Worm (Caenorhabditis elegans) whole organism, mixed stage, embryonic: Measurements from ENCODE around the gene skr-15.
"Not testable (repeated sequence)": the region's sequence is repeated elsewhere in the genome, so short reads cannot be mapped to it uniquely, and the experiment has no call there.

Experiments
- flh-1 ChIP-seq: fragments of 200-800 bp; sonication (Bioruptor generic); optimal IDR thresholded peaks from 2 replicates; lab custom pipeline; 2018; ENCODE audit warnings: mild to moderate bottlenecking, missing genetic modification characterization, moderate library complexity, missing compliant biosample characterization
- lin-13 ChIP-seq: fragments of 150-350 bp; optimal IDR thresholded peaks from 2 replicates; lab custom pipeline; 2014; ENCODE audit warnings: missing biosample characterization, missing genetic modification characterization
- lin-32 ChIP-seq: fragments of 200-800 bp; sonication (Bioruptor generic); optimal IDR thresholded peaks from 2 replicates; lab custom pipeline; 2018; ENCODE audit warnings: mild to moderate bottlenecking, missing genetic modification characterization, missing compliant biosample characterization
- lsy-2 ChIP-seq: fragments of 150-350 bp; optimal IDR thresholded peaks from 2 replicates; lab custom pipeline; 2014; ENCODE audit warnings: missing biosample characterization, missing genetic modification characterization
- mab-5 ChIP-seq: fragments of 150-350 bp; optimal IDR thresholded peaks from 2 replicates; lab custom pipeline; 2014; ENCODE audit warnings: missing biosample characterization, missing genetic modification characterization
- mep-1 ChIP-seq: fragments of 150-350 bp; optimal IDR thresholded peaks from 2 replicates; lab custom pipeline; 2017; ENCODE audit warnings: missing biosample characterization, missing genetic modification reagents, missing genetic modification characterization, inconsistent platforms
- nhr-12 ChIP-seq: fragments of 150-350 bp; optimal IDR thresholded peaks from 2 replicates; lab custom pipeline; 2014; ENCODE audit warnings: missing biosample characterization, missing genetic modification characterization
- nhr-237 ChIP-seq: fragments of 150-350 bp; optimal IDR thresholded peaks from 2 replicates; lab custom pipeline; 2014; ENCODE audit warnings: missing biosample characterization, missing genetic modification characterization
- pha-4 ChIP-seq: fragments of 150-350 bp; optimal IDR thresholded peaks from 2 replicates; lab custom pipeline; 2018; ENCODE audit warnings: missing biosample characterization, missing genetic modification reagents, missing genetic modification characterization
- snpc-4 ChIP-seq: fragments of 150-350 bp; optimal IDR thresholded peaks from 2 replicates; lab custom pipeline; 2014; ENCODE audit warnings: missing biosample characterization, missing genetic modification characterization
- unc-120 ChIP-seq: sonication (generic microtip); optimal IDR thresholded peaks from 2 replicates; lab custom pipeline; 2017; ENCODE audit warnings: missing genetic modification characterization, missing compliant biosample characterization; ENCODE audit not compliant: poor library complexity, severe bottlenecking
- unc-62 ChIP-seq: fragments of 150-350 bp; optimal IDR thresholded peaks from 2 replicates; lab custom pipeline; 2014; ENCODE audit warnings: missing biosample characterization, missing genetic modification reagents, missing genetic modification characterization
- ztf-11 ChIP-seq: fragments of 150-350 bp; optimal IDR thresholded peaks from 2 replicates; lab custom pipeline; 2014; ENCODE audit warnings: missing biosample characterization, missing genetic modification characterization

DNA sequence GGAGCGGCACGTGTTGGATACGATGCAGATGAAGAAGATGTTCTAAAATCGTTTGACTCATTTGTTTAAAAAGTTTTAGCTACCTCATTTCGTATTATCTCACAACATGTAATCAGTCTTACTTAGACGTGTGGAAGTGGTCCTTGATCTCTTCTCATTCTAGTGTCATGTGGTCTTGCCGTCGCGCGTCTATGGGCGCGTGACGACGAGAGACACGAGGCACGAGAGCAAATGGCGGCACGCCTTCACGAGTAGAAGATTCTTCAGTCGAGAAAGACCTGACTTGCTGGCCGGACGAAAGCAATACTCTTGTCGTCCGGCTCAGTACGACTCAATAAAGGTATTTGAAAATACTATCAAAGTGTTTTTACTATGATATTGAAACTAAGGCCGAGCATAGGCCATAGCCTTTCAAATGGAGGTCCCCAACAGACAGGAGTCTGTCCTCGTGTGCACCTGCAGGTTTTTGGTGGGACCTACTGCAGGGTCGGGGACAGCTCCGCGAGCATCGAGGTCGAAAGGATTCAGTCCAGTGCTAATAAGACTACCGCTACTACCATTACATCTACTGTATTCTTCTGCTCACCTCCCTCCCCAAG is 7.6 kb upstream of the skr-15 start, which contains the start of gene fbxa-24:
- not testable (repeated sequence) for TF ChIP-seq pha-4 (tag; lab: Kevin White, UChicago); lsy-2 (tag; lab: Kevin White, UChicago); ztf-11; nhr-12 (tag; lab: Kevin White, UChicago); unc-120; lin-32 (GFP tag; lab: Kevin White, UChicago); flh-1 (GFP tag; lab: Kevin White, UChicago); mab-5; unc-62 (GFP tag; lab: Kevin White, UChicago); mep-1 (tag; lab: Kevin White, UChicago); lin-13 (tag; lab: Kevin White, UChicago); snpc-4 (tag; lab: Kevin White, UChicago); nhr-237
